Fruit fly (Drosophila melanogaster) whole organism, embryonic: ENCODE results near the gene Syx8.

Source experiments
- CG12391 ChIP-seq: fragments of 200-800 bp; sonication (Bioruptor generic); optimal IDR thresholded peaks from 3 replicates; lab custom pipeline; 2018; ENCODE audit warnings: missing biosample characterization, mild to moderate bottlenecking, missing genetic modification characterization, moderate library complexity
- CG12769 ChIP-seq: fragments of 200-800 bp; sonication (Bioruptor generic); optimal IDR thresholded peaks from 2 replicates; lab custom pipeline; 2019; ENCODE audit warnings: missing biosample characterization, mild to moderate bottlenecking, missing genetic modification characterization, moderate library complexity
- CG12942 ChIP-seq: fragments of 200-800 bp; sonication (Bioruptor generic); optimal IDR thresholded peaks from 3 replicates; lab custom pipeline; 2016; ENCODE audit warnings: missing biosample characterization, missing genetic modification characterization
- CG17568 ChIP-seq: fragments of 200-800 bp; sonication (Bioruptor generic); optimal IDR thresholded peaks from 2 replicates; lab custom pipeline; 2018; ENCODE audit warnings: missing biosample characterization, mild to moderate bottlenecking, missing genetic modification characterization, moderate library complexity
- CG18476 ChIP-seq: fragments of 200-800 bp; sonication (Bioruptor generic); optimal IDR thresholded peaks from 2 replicates; lab custom pipeline; 2016; ENCODE audit warnings: missing biosample characterization, mild to moderate bottlenecking, missing genetic modification characterization
- CG18619 ChIP-seq: fragments of 200-800 bp; sonication (Bioruptor generic); optimal IDR thresholded peaks from 3 replicates; lab custom pipeline; 2017; ENCODE audit warnings: missing biosample characterization, mild to moderate bottlenecking, missing genetic modification characterization
- CG2199 ChIP-seq: fragments of 200-800 bp; sonication (Bioruptor generic); IDR thresholded peaks from 3 replicates; pipeline ENCODE4 v1.3.6; 2022; ENCODE audit warnings: missing biosample characterization, missing genetic modification characterization
- CG2202 ChIP-seq: fragments of 200-800 bp; sonication (Bioruptor generic); optimal IDR thresholded peaks from 2 replicates; lab custom pipeline; 2018; ENCODE audit warnings: missing biosample characterization, mild to moderate bottlenecking, missing genetic modification characterization
- CG2712 ChIP-seq: fragments of 200-800 bp; optimal IDR thresholded peaks from 3 replicates; lab custom pipeline; 2019; ENCODE audit warnings: missing biosample characterization, mild to moderate bottlenecking, missing genetic modification characterization, moderate library complexity
- CG33213 ChIP-seq: fragments of 200-800 bp; sonication (Bioruptor generic); optimal IDR thresholded peaks from 3 replicates; lab custom pipeline; 2016; ENCODE audit warnings: missing biosample characterization, missing genetic modification characterization
- CG42726 ChIP-seq: fragments of 200-800 bp; sonication (Bioruptor generic); IDR thresholded peaks from 2 replicates; pipeline ENCODE4 v1.3.6; 2022; ENCODE audit warnings: missing biosample characterization, missing genetic modification characterization; ENCODE audit not compliant: partially characterized antibody
- CG4730 ChIP-seq: fragments of 200-800 bp; sonication (Bioruptor generic); IDR thresholded peaks from 2 replicates; pipeline ENCODE4 v1.3.6; 2022; ENCODE audit warnings: missing biosample characterization, missing genetic modification characterization
- CG4820 ChIP-seq: fragments of 200-800 bp; sonication (Bioruptor generic); optimal IDR thresholded peaks from 3 replicates; lab custom pipeline; 2016; ENCODE audit warnings: missing biosample characterization, missing genetic modification characterization
- CG5245 ChIP-seq: fragments of 200-800 bp; sonication (Bioruptor generic); optimal IDR thresholded peaks from 3 replicates; lab custom pipeline; 2016; ENCODE audit warnings: missing biosample characterization, missing genetic modification characterization
- CG6254 ChIP-seq: fragments of 200-800 bp; sonication (Bioruptor generic); optimal IDR thresholded peaks from 3 replicates; lab custom pipeline; 2017; ENCODE audit warnings: mild to moderate bottlenecking, missing biosample characterization, missing genetic modification reagents, missing genetic modification characterization
- CG6272 ChIP-seq: fragments of 200-800 bp; sonication (Bioruptor generic); IDR thresholded peaks from 2 replicates; pipeline ENCODE4 v1.3.6; 2022; ENCODE audit warnings: missing biosample characterization, missing genetic modification characterization
- CG6654 ChIP-seq: fragments of 200-800 bp; sonication (Bioruptor generic); optimal IDR thresholded peaks from 2 replicates; lab custom pipeline; 2017; ENCODE audit warnings: missing biosample characterization, mild to moderate bottlenecking, missing genetic modification characterization
- CG6683 ChIP-seq: fragments of 200-800 bp; sonication (Bioruptor generic); optimal IDR thresholded peaks from 2 replicates; lab custom pipeline; 2017; ENCODE audit warnings: missing biosample characterization, mild to moderate bottlenecking, missing genetic modification characterization, missing genetic modification reagents
- CG6689 ChIP-seq: fragments of 200-800 bp; sonication (Bioruptor generic); IDR thresholded peaks from 2 replicates; pipeline ENCODE4 v1.3.6; 2022; ENCODE audit warnings: missing biosample characterization, missing genetic modification characterization
- CG7271 ChIP-seq: fragments of 200-800 bp; sonication (Bioruptor generic); optimal IDR thresholded peaks from 2 replicates; lab custom pipeline; 2018; ENCODE audit warnings: missing biosample characterization, mild to moderate bottlenecking, missing genetic modification characterization, moderate library complexity
- CG8388 ChIP-seq: fragments of 200-800 bp; sonication (Bioruptor generic); optimal IDR thresholded peaks from 2 replicates; lab custom pipeline; 2019; ENCODE audit warnings: missing biosample characterization, mild to moderate bottlenecking, missing genetic modification characterization, moderate library complexity
- CG9215 ChIP-seq: fragments of 200-800 bp; sonication (Bioruptor generic); IDR thresholded peaks from 2 replicates; pipeline ENCODE4 v1.3.6; 2022; ENCODE audit warnings: missing biosample characterization, missing genetic modification characterization
- CHES-1-like ChIP-seq: fragments of 200-800 bp; sonication (Bioruptor generic); optimal IDR thresholded peaks from 2 replicates; lab custom pipeline; 2016; ENCODE audit warnings: missing biosample characterization, missing genetic modification characterization
- CTCF ChIP-seq: fragments of 200-800 bp; sonication (Bioruptor generic); optimal IDR thresholded peaks from 2 replicates; lab custom pipeline; 2017; ENCODE audit warnings: missing biosample characterization, mild to moderate bottlenecking, missing genetic modification characterization, moderate library complexity
- Ets97D ChIP-seq: fragments of 200-800 bp; sonication (Bioruptor generic); optimal IDR thresholded peaks from 3 replicates; lab custom pipeline; 2016; ENCODE audit warnings: missing biosample characterization, missing genetic modification characterization
- Fer1 ChIP-seq: fragments of 200-800 bp; sonication (Bioruptor generic); optimal IDR thresholded peaks from 2 replicates; lab custom pipeline; 2017; ENCODE audit warnings: missing biosample characterization, mild to moderate bottlenecking, missing genetic modification characterization
- GATAe ChIP-seq: fragments of 200-800 bp; sonication (Bioruptor generic); conservative IDR thresholded peaks from 2 replicates; pipeline ENCODE4 v1.3.6; 2022; ENCODE audit warnings: missing biosample characterization, missing genetic modification characterization
- H2.0 ChIP-seq: fragments of 200-800 bp; sonication (Bioruptor generic); IDR thresholded peaks from 2 replicates; pipeline ENCODE4 v1.3.6; 2022; ENCODE audit warnings: missing biosample characterization, missing genetic modification characterization
- Hr39 ChIP-seq: fragments of >200 bp; optimal IDR thresholded peaks from 2 replicates; lab custom pipeline; 2017
- Max ChIP-seq: fragments of 200-800 bp; sonication (Bioruptor generic); optimal IDR thresholded peaks from 2 replicates; lab custom pipeline; 2016; ENCODE audit warnings: missing biosample characterization, mild to moderate bottlenecking, missing genetic modification characterization
- Rfx ChIP-seq: fragments of 200-800 bp; sonication (Bioruptor generic); IDR thresholded peaks from 2 replicates; pipeline ENCODE4 v1.3.6; 2022; ENCODE audit warnings: missing biosample characterization, missing genetic modification characterization
- Scr ChIP-seq: fragments of 200-800 bp; sonication (Bioruptor generic); IDR thresholded peaks from 2 replicates; pipeline ENCODE4 v1.3.6; 2022; ENCODE audit warnings: missing biosample characterization, missing genetic modification characterization; ENCODE audit not compliant: partially characterized antibody
- Side ChIP-seq: fragments of 200-800 bp; sonication (Bioruptor generic); optimal IDR thresholded peaks from 2 replicates; lab custom pipeline; 2016; ENCODE audit warnings: missing biosample characterization, missing genetic modification characterization
- TFAM ChIP-seq: fragments of 200-800 bp; sonication (Bioruptor generic); optimal IDR thresholded peaks from 2 replicates; lab custom pipeline; 2017; ENCODE audit warnings: missing biosample characterization, missing genetic modification characterization, inconsistent platforms
- Taf1 ChIP-seq: fragments of 200-800 bp; sonication (Bioruptor generic); IDR thresholded peaks from 2 replicates; pipeline ENCODE4 v1.3.6; 2022; ENCODE audit warnings: missing biosample characterization, missing genetic modification characterization
- al ChIP-seq: fragments of 200-800 bp; sonication (Bioruptor generic); IDR thresholded peaks from 2 replicates; pipeline ENCODE4 v1.3.6; 2022; ENCODE audit warnings: missing biosample characterization, missing genetic modification characterization
- bigmax ChIP-seq: fragments of 200-800 bp; sonication (Bioruptor generic); optimal IDR thresholded peaks from 2 replicates; lab custom pipeline; 2018; ENCODE audit warnings: missing biosample characterization, mild to moderate bottlenecking, missing genetic modification characterization
- btn ChIP-seq: fragments of 200-800 bp; sonication (Bioruptor generic); optimal IDR thresholded peaks from 2 replicates; lab custom pipeline; 2016; ENCODE audit warnings: missing biosample characterization, missing genetic modification characterization
- cas ChIP-seq: fragments of 200-800 bp; sonication (Bioruptor generic); IDR thresholded peaks from 2 replicates; pipeline ENCODE4 v1.3.6; 2022; ENCODE audit warnings: missing biosample characterization, missing genetic modification characterization
- corto ChIP-seq: fragments of 200-800 bp; sonication (Bioruptor generic); optimal IDR thresholded peaks from 2 replicates; lab custom pipeline; 2016; ENCODE audit warnings: missing biosample characterization, mild to moderate bottlenecking, missing genetic modification characterization, moderate library complexity
- danr ChIP-seq: fragments of 200-800 bp; sonication (Bioruptor generic); IDR thresholded peaks from 2 replicates; pipeline ENCODE4 v1.3.6; 2022; ENCODE audit warnings: missing biosample characterization, missing genetic modification characterization
- disco-r ChIP-seq: fragments of 200-800 bp; sonication (Bioruptor generic); optimal IDR thresholded peaks from 2 replicates; lab custom pipeline; 2016; ENCODE audit warnings: missing biosample characterization, missing genetic modification characterization
- emc ChIP-seq: fragments of 200-800 bp; sonication (Bioruptor generic); optimal IDR thresholded peaks from 2 replicates; lab custom pipeline; 2016; ENCODE audit warnings: missing biosample characterization, missing genetic modification characterization
- fd96Cb ChIP-seq: fragments of 200-800 bp; sonication (Bioruptor generic); optimal IDR thresholded peaks from 2 replicates; lab custom pipeline; 2018; ENCODE audit warnings: missing biosample characterization, mild to moderate bottlenecking, missing genetic modification characterization, moderate library complexity
- hth ChIP-seq: fragments of >200 bp; optimal IDR thresholded peaks from 2 replicates; lab custom pipeline; 2017; ENCODE audit warnings: inconsistent platforms
- lbe ChIP-seq: fragments of 200-800 bp; sonication (Bioruptor generic); optimal IDR thresholded peaks from 2 replicates; lab custom pipeline; 2016; ENCODE audit warnings: missing biosample characterization, mild to moderate bottlenecking, missing genetic modification characterization
- org-1 ChIP-seq: fragments of 200-800 bp; sonication (Bioruptor generic); optimal IDR thresholded peaks from 2 replicates; lab custom pipeline; 2017; ENCODE audit warnings: missing biosample characterization, missing genetic modification characterization
- pita ChIP-seq: fragments of 200-800 bp; sonication (Bioruptor generic); optimal IDR thresholded peaks from 2 replicates; lab custom pipeline; 2017; ENCODE audit warnings: missing biosample characterization, mild to moderate bottlenecking, missing genetic modification characterization
- psq ChIP-seq: fragments of 200-800 bp; sonication (Bioruptor generic); optimal IDR thresholded peaks from 2 replicates; lab custom pipeline; 2017; ENCODE audit warnings: missing biosample characterization, missing genetic modification characterization
- sens ChIP-seq: fragments of 200-800 bp; sonication (Bioruptor generic); peaks from one replicate; lab custom pipeline; 2016; ENCODE audit warnings: missing biosample characterization, missing genetic modification characterization
- sima ChIP-seq: fragments of 200-800 bp; sonication (Bioruptor generic); optimal IDR thresholded peaks from 2 replicates; lab custom pipeline; 2016; ENCODE audit warnings: missing biosample characterization, missing genetic modification characterization
- sisA ChIP-seq: fragments of 200-800 bp; sonication (Bioruptor generic); IDR thresholded peaks from 2 replicates; pipeline ENCODE4 v1.3.6; 2022; ENCODE audit warnings: missing biosample characterization, missing genetic modification characterization
- tll ChIP-seq, 2 experiments: fragments of 200-800 bp in 1 of 2; fragments of >200 bp in 1 of 2; sonication (Bioruptor generic) in 1 of 2; optimal IDR thresholded peaks; 2 replicates each; lab custom pipeline; 2017 to 2019; ENCODE audit warnings: missing biosample characterization in 2 of 2, missing genetic modification characterization in 2 of 2, mild to moderate bottlenecking in 1 of 2, moderate library complexity in 1 of 2
- wek ChIP-seq: fragments of 200-800 bp; sonication (Bioruptor generic); optimal IDR thresholded peaks from 3 replicates; lab custom pipeline; 2018; ENCODE audit warnings: missing biosample characterization, mild to moderate bottlenecking, missing genetic modification characterization, moderate library complexity

Gene Syx8

dm6 chr3L:16572208-16572607, 14.6 kb downstream of the Syx8 start (continued):
- TF ChIP-seq Side (GFP tag; lab: Kevin White, UChicago) = no peak
- no peak for TF ChIP-seq H2.0 (GFP tag; lab: Robert Waterston, UW)
- TF ChIP-seq CG6272 (GFP tag; lab: Robert Waterston, UW) = no peak
- TF ChIP-seq CG9215 (GFP tag; lab: Robert Waterston, UW) = no peak
- TF ChIP-seq hth (lab: Kevin White, UChicago) = no peak
- TF ChIP-seq GATAe (GFP tag; lab: Robert Waterston, UW) = no peak
- no peak for TF ChIP-seq CG4730
- peak; percentile 34 for TF ChIP-seq sens (GFP tag; lab: Kevin White, UChicago)
- peak; percentile 14 for TF ChIP-seq Fer1
- no peak for TF ChIP-seq Rfx
- no peak for TF ChIP-seq CG18476
- no peak for TF ChIP-seq cas (GFP tag; lab: Robert Waterston, UW)
- no peak for TF ChIP-seq Scr (GFP tag; lab: Robert Waterston, UW)
- TF ChIP-seq fd96Cb (tag; lab: Kevin White, UChicago) = no peak
- TF ChIP-seq Max (GFP tag; lab: Kevin White, UChicago) = no peak
- TF ChIP-seq Hr39 (lab: Kevin White, UChicago) = no peak
- TF ChIP-seq wek (GFP tag; lab: Kevin White, UChicago) = no peak
- no peak for TF ChIP-seq org-1 (GFP tag; lab: Kevin White, UChicago)
- no peak for TF ChIP-seq sima (GFP tag; lab: Kevin White, UChicago)
- no peak for TF ChIP-seq al (GFP tag; lab: Robert Waterston, UW)
- TF ChIP-seq CG18619 (GFP tag; lab: Kevin White, UChicago) = no peak
- TF ChIP-seq CG8388 (GFP tag; lab: Kevin White, UChicago) = no peak
- no peak for TF ChIP-seq lbe (GFP tag; lab: Kevin White, UChicago)
- TF ChIP-seq CG6254 (GFP tag; lab: Kevin White, UChicago) = no peak
- TF ChIP-seq CG33213 (GFP tag; lab: Kevin White, UChicago) = no peak
- no peak for TF ChIP-seq corto (GFP tag; lab: Kevin White, UChicago)
- no peak for TF ChIP-seq CG2202
- TF ChIP-seq CG17568 = peak; percentile 9
- no peak for TF ChIP-seq CG5245 (GFP tag; lab: Kevin White, UChicago)
- TF ChIP-seq CG6683 (GFP tag; lab: Kevin White, UChicago) = no peak
- TF ChIP-seq CTCF (GFP tag; lab: Kevin White, UChicago) = no peak
- no peak for TF ChIP-seq Taf1 (GFP tag; lab: Robert Waterston, UW)
- TF ChIP-seq emc (GFP tag; lab: Kevin White, UChicago) = no peak
- TF ChIP-seq psq (GFP tag; lab: Kevin White, UChicago) = no peak
- no peak for TF ChIP-seq disco-r (GFP tag; lab: Kevin White, UChicago)
- TF ChIP-seq CG7271 (tag; lab: Kevin White, UChicago) = no peak
- no peak for TF ChIP-seq CG6689 (GFP tag; lab: Robert Waterston, UW)
- 0 out of 2 replicates have a peak, but pooled peaks have one; percentile 10 for TF ChIP-seq CG42726 (GFP tag; lab: Robert Waterston, UW)
- peak; percentile 17 for TF ChIP-seq CG12769 (tag; lab: Kevin White, UChicago)
- TF ChIP-seq Ets97D (GFP tag; lab: Kevin White, UChicago) = no peak
- no peak for TF ChIP-seq btn (GFP tag; lab: Kevin White, UChicago)
- TF ChIP-seq CG2712 (tag; lab: Kevin White, UChicago) = no peak
- TF ChIP-seq TFAM = no peak
- TF ChIP-seq CG4820 (GFP tag; lab: Kevin White, UChicago) = no peak
- peak; percentile 1 for TF ChIP-seq CHES-1-like
- no peak for TF ChIP-seq tll (GFP tag; optimal IDR thresholded peaks at IDR 0.05; lab: Kevin White, UChicago)
- no peak for TF ChIP-seq pita (GFP tag; lab: Kevin White, UChicago)
- no peak for TF ChIP-seq CG12942 (GFP tag; lab: Kevin White, UChicago)
- TF ChIP-seq bigmax (GFP tag; lab: Kevin White, UChicago) = no peak
- no peak for TF ChIP-seq CG6654 (GFP tag; lab: Kevin White, UChicago)
- TF ChIP-seq CG12391 (tag; lab: Kevin White, UChicago) = no peak
- TF ChIP-seq danr = no peak
- TF ChIP-seq CG2199 (GFP tag; lab: Robert Waterston, UW) = 0 out of 3 replicates have a peak, but pooled peaks have one; percentile 42
- TF ChIP-seq sisA (GFP tag; lab: Robert Waterston, UW) = no peak
